Fruit fly (Drosophila melanogaster): ENCODE data around the gene Mal-B2.

DNA sequence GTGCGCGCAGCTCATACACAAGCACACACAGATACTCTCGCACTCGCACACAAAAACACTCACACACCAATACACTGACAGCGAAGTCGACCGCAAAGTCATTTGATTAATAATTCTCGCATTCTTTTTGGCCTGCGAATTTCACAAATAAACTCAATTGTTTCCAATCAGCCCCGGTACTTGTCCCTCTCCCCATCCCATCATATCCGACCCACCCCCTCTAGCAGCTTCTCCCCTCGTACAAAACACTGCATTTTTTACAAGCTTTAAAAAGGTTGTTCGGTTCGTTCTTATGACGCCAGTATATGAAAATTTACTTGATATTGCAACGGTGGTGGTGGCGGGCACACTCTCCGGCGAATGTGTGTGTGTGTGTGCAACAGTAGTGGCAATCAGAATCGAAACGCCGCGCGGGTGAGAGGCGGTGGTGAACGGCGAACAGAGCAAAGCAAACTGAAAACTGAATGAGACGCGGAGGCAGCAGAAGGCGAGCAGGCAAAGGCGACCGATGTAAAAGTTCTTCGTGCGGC lies 42.0 kb upstream of the Mal-B2 start:
- TF ChIP-seq bab1 (GFP tag; optimal IDR thresholded peaks at IDR 0.05) (peak; percentile 22), ovo (GFP tag; optimal IDR thresholded peaks at IDR 0.05) (peak; percentile 49), pad (GFP tag; optimal IDR thresholded peaks at IDR 0.05) (peak; percentile 62)

All from whole organism, adult.